Worm (Caenorhabditis elegans) whole organism, L4 larva: ENCODE data around the gene tmem-135.

Experiments
- F37D6.2 ChIP-seq: sonication (generic microtip); optimal IDR thresholded peaks from 2 replicates; lab custom pipeline; 2016; ENCODE audit warnings: mild to moderate bottlenecking, missing genetic modification characterization, missing compliant biosample characterization
- F44E2.7 ChIP-seq: fragments of 200-800 bp; sonication (Bioruptor generic); IDR thresholded peaks from 2 replicates; pipeline ENCODE4 v2.1.2; 2022; ENCODE audit warnings: missing genetic modification characterization, missing compliant biosample characterization
- T26A8.4 ChIP-seq: fragments of 200-800 bp; sonication (Bioruptor generic); IDR thresholded peaks from 2 replicates; pipeline ENCODE4 v1.3.6; 2022; ENCODE audit warnings: missing genetic modification characterization, missing compliant biosample characterization
- aha-1 ChIP-seq: fragments of 150-350 bp; peaks from one replicate; lab custom pipeline; 2014; ENCODE audit warnings: missing biosample characterization, missing genetic modification characterization
- attf-4 ChIP-seq: sonication (generic microtip); optimal IDR thresholded peaks from 3 replicates; lab custom pipeline; 2017; ENCODE audit warnings: missing biosample characterization, missing genetic modification characterization
- ceh-82 ChIP-seq: sonication (generic microtip); optimal IDR thresholded peaks from 2 replicates; lab custom pipeline; 2017; ENCODE audit warnings: missing biosample characterization, missing genetic modification characterization
- ces-1 ChIP-seq: fragments of 150-350 bp; sonication (generic microtip); optimal IDR thresholded peaks from 4 replicates; lab custom pipeline; 2014; ENCODE audit warnings: missing biosample characterization, missing genetic modification reagents, missing genetic modification characterization
- cey-2 ChIP-seq: sonication (generic microtip); optimal IDR thresholded peaks from 3 replicates; lab custom pipeline; 2017; ENCODE audit warnings: missing genetic modification characterization, mild to moderate bottlenecking, missing compliant biosample characterization, antibody characterized with exemption, borderline replicate concordance; ENCODE audit not compliant: insufficient read depth
- daf-12 ChIP-seq: fragments of 150-350 bp; optimal IDR thresholded peaks from 2 replicates; lab custom pipeline; 2014; ENCODE audit warnings: missing biosample characterization, missing genetic modification reagents, missing genetic modification characterization
- dmd-6 ChIP-seq: fragments of 200-800 bp; sonication (Bioruptor generic); IDR thresholded peaks from 2 replicates; pipeline ENCODE4 v1.3.6; 2022; ENCODE audit warnings: missing genetic modification reagents, missing genetic modification characterization, missing compliant biosample characterization
- dpl-1 ChIP-seq: fragments of 150-350 bp; optimal IDR thresholded peaks from 2 replicates; lab custom pipeline; 2014; ENCODE audit warnings: missing biosample characterization, missing genetic modification reagents, missing genetic modification characterization
- dve-1 ChIP-seq: sonication (generic microtip); optimal IDR thresholded peaks from 2 replicates; lab custom pipeline; 2017; ENCODE audit warnings: antibody characterized with exemption, mild to moderate bottlenecking, missing genetic modification characterization, missing compliant biosample characterization; ENCODE audit not compliant: insufficient read depth
- egl-27 ChIP-seq: sonication (generic microtip); optimal IDR thresholded peaks from 3 replicates; lab custom pipeline; 2017; ENCODE audit warnings: missing biosample characterization, missing genetic modification reagents, missing genetic modification characterization
- fos-1 ChIP-seq: fragments of 150-350 bp; optimal IDR thresholded peaks from 2 replicates; lab custom pipeline; 2014; ENCODE audit warnings: missing biosample characterization, missing genetic modification characterization
- hif-1 ChIP-seq, 2 experiments: sonication (generic microtip); optimal IDR thresholded peaks; 2 replicates each; lab custom pipeline; 2016 to 2017; ENCODE audit warnings: missing compliant biosample characterization in 2 of 2, missing genetic modification characterization in 2 of 2, missing genetic modification reagents in 2 of 2, missing genotype in 2 of 2, mild to moderate bottlenecking in 1 of 2
- hlh-11 ChIP-seq: fragments of 200-800 bp; sonication (Bioruptor generic); optimal IDR thresholded peaks from 2 replicates; lab custom pipeline; 2018; ENCODE audit warnings: mild to moderate bottlenecking, missing genetic modification characterization, missing compliant biosample characterization
- lin-1 ChIP-seq: fragments of 200-800 bp; sonication (Bioruptor generic); IDR thresholded peaks from 2 replicates; pipeline ENCODE4 v1.3.6; 2022; ENCODE audit warnings: missing genetic modification reagents, missing genetic modification characterization, missing compliant biosample characterization
- lin-38 ChIP-seq: fragments of 200-800 bp; sonication (Bioruptor generic); IDR thresholded peaks from 2 replicates; pipeline ENCODE4 v1.3.6; 2022; ENCODE audit warnings: missing genetic modification reagents, missing genetic modification characterization, missing compliant biosample characterization
- madf-5 ChIP-seq, 2 experiments: fragments of 200-800 bp; sonication (Bioruptor generic); IDR thresholded peaks; 2 replicates each; pipeline ENCODE4 v1.3.6; 2022; ENCODE audit warnings: missing compliant biosample characterization in 2 of 2, missing genetic modification characterization in 2 of 2
- mdt-29 ChIP-seq: fragments of 200-800 bp; sonication (Bioruptor generic); IDR thresholded peaks from 2 replicates; pipeline ENCODE4 v1.3.6; 2022; ENCODE audit warnings: missing genetic modification reagents, missing genetic modification characterization, missing compliant biosample characterization
- mxl-2 ChIP-seq: fragments of 200-800 bp; sonication (Bioruptor generic); conservative IDR thresholded peaks from 2 replicates; pipeline ENCODE4 v1.3.6; 2022; ENCODE audit warnings: missing genetic modification reagents, missing genetic modification characterization, missing compliant biosample characterization
- nhr-10 ChIP-seq: fragments of 150-350 bp; optimal IDR thresholded peaks from 2 replicates; lab custom pipeline; 2014; ENCODE audit warnings: missing biosample characterization, missing genetic modification characterization
- nhr-102 ChIP-seq: sonication (generic microtip); optimal IDR thresholded peaks from 2 replicates; lab custom pipeline; 2016; ENCODE audit warnings: mild to moderate bottlenecking, missing genetic modification characterization, moderate library complexity, missing compliant biosample characterization
- nhr-11 ChIP-seq: fragments of 150-350 bp; optimal IDR thresholded peaks from 2 replicates; lab custom pipeline; 2014; ENCODE audit warnings: missing biosample characterization, missing genetic modification characterization
- nhr-237 ChIP-seq: sonication (generic microtip); optimal IDR thresholded peaks from 2 replicates; lab custom pipeline; 2017; ENCODE audit warnings: missing biosample characterization, missing genetic modification characterization
- nhr-28 ChIP-seq: fragments of 150-350 bp; optimal IDR thresholded peaks from 2 replicates; lab custom pipeline; 2014; ENCODE audit warnings: missing biosample characterization, missing genetic modification characterization
- nhr-41 ChIP-seq: fragments of 200-800 bp; sonication (Bioruptor generic); IDR thresholded peaks from 2 replicates; pipeline ENCODE4 v1.3.6; 2022; ENCODE audit warnings: missing genetic modification reagents, missing genetic modification characterization, missing compliant biosample characterization
- nhr-42 ChIP-seq: fragments of 200-800 bp; sonication (Bioruptor generic); IDR thresholded peaks from 2 replicates; pipeline ENCODE4 v1.3.6; 2022; ENCODE audit warnings: missing genetic modification characterization, missing compliant biosample characterization
- nhr-77 ChIP-seq: fragments of 150-350 bp; optimal IDR thresholded peaks from 2 replicates; lab custom pipeline; 2014; ENCODE audit warnings: missing biosample characterization, missing genetic modification characterization
- pqm-1 ChIP-seq: sonication (generic microtip); optimal IDR thresholded peaks from 2 replicates; lab custom pipeline; 2017; ENCODE audit warnings: missing biosample characterization, missing genetic modification characterization
- saeg-2 ChIP-seq: fragments of 200-800 bp; sonication (Bioruptor generic); IDR thresholded peaks from 2 replicates; pipeline ENCODE4 v1.3.6; 2022; ENCODE audit warnings: missing genetic modification reagents, missing genetic modification characterization, missing compliant biosample characterization
- set-16 ChIP-seq: fragments of 200-800 bp; sonication (Bioruptor generic); IDR thresholded peaks from 2 replicates; pipeline ENCODE4 v1.3.6; 2022; ENCODE audit warnings: missing genetic modification reagents, missing genetic modification characterization, missing compliant biosample characterization
- skn-1 ChIP-seq: fragments of 150-350 bp; optimal IDR thresholded peaks from 2 replicates; lab custom pipeline; 2014; ENCODE audit warnings: missing biosample characterization, missing genetic modification characterization
- spr-1 ChIP-seq: sonication (generic microtip); optimal IDR thresholded peaks from 2 replicates; lab custom pipeline; 2016; ENCODE audit warnings: mild to moderate bottlenecking, missing genetic modification characterization, missing compliant biosample characterization
- unc-39 ChIP-seq: sonication (generic microtip); optimal IDR thresholded peaks from 2 replicates; lab custom pipeline; 2017; ENCODE audit warnings: missing biosample characterization, missing genetic modification characterization
- unc-62 ChIP-seq, 3 experiments: fragments of 150-350 bp in 1 of 3; sonication (generic microtip); optimal IDR thresholded peaks in 2 of 3; peaks in 1 of 3; 1 replicate in 1 of 3; 2 replicates in 2 of 3; lab custom pipeline; 2014 to 2017; ENCODE audit warnings: missing biosample characterization in 3 of 3, missing genetic modification characterization in 3 of 3, missing genetic modification reagents in 3 of 3, missing genotype in 1 of 3
- zfp-2 ChIP-seq: sonication (generic microtip); optimal IDR thresholded peaks from 2 replicates; lab custom pipeline; 2016; ENCODE audit warnings: mild to moderate bottlenecking, missing genetic modification characterization, missing compliant biosample characterization
- zip-11 ChIP-seq: fragments of 200-800 bp; sonication (Bioruptor generic); IDR thresholded peaks from 2 replicates; pipeline ENCODE4 v1.3.6; 2022; ENCODE audit warnings: missing genetic modification characterization, missing compliant biosample characterization
- ztf-7 ChIP-seq: fragments of 150-350 bp; optimal IDR thresholded peaks from 2 replicates; lab custom pipeline; 2014; ENCODE audit warnings: missing biosample characterization, missing genetic modification characterization

Gene tmem-135

ce11 chrX:4657577-4657976 is 15.9 kb upstream of the tmem-135 start:
- no peak for TF ChIP-seq nhr-10 (tag; lab: Kevin White, UChicago)

DNA sequence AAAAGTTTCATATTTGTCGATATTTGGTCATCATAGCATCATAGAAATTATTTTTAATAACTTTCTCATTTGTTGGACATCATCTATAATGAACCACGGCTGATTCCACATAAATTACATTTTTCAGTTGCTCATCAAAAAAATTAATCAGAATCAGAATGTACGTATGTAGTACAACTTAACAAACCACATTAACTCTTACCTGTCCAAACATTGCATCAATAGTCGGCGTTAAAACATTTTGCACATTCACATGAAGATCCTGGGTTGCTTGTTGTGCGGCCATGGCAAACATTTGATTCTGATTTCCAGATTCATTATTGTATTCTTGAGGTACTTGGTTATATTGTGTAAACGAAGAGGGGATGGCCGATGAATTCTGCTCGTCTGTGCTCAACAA is 15.2 kb upstream of the tmem-135 start:
- TF ChIP-seq fos-1 (tag; lab: Kevin White, UChicago) (no peak), hif-1 (tag; optimal IDR thresholded peaks at IDR 0.05; lab: Kevin White, UChicago) (no peak), ztf-7 (tag; lab: Kevin White, UChicago) (no peak), unc-62 (GFP tag; optimal IDR thresholded peaks at IDR 0.05 in 1 of 2; lab: Kevin White, UChicago) (peak in 1 of 2 experiments; percentile 44), unc-62 (tag; optimal IDR thresholded peaks at IDR 0.05; lab: Kevin White, UChicago) (no peak), ceh-82 (tag; lab: Kevin White, UChicago) (no peak), aha-1 (tag; lab: Kevin White, UChicago) (peak; percentile 38), lin-1 (GFP tag; lab: Robert Waterston, UW) (no peak)

ce11 chrX:4658706-4659105 is 14.8 kb upstream of the tmem-135 start:
- TF ChIP-seq hlh-11 (tag; lab: Kevin White, UChicago) = peak; percentile 24
- TF ChIP-seq nhr-102 = peak; percentile 24
- TF ChIP-seq mxl-2 (GFP tag; lab: Robert Waterston, UW) = no peak
- no peak for TF ChIP-seq unc-39 (tag; lab: Kevin White, UChicago)
- no peak for TF ChIP-seq set-16 (GFP tag; lab: Robert Waterston, UW)
- TF ChIP-seq zip-11 = no peak
- peak; percentile 6 for TF ChIP-seq dve-1
- TF ChIP-seq nhr-77 (tag; lab: Kevin White, UChicago) = no peak
- TF ChIP-seq T26A8.4 = no peak
- TF ChIP-seq madf-5 (GFP tag; IDR thresholded peaks at IDR 0.05; lab: Robert Waterston, UW) = no peak
- TF ChIP-seq nhr-41 (GFP tag; lab: Robert Waterston, UW) = no peak
- no peak for TF ChIP-seq F44E2.7 (GFP tag; lab: Robert Waterston, UW)
- TF ChIP-seq egl-27 = no peak
- no peak for TF ChIP-seq spr-1 (tag; lab: Kevin White, UChicago)
- TF ChIP-seq dmd-6 (GFP tag; lab: Robert Waterston, UW) = peak; percentile 37; the same call in 1 of the 2 replicates
- no peak for TF ChIP-seq saeg-2 (GFP tag; lab: Robert Waterston, UW)
- TF ChIP-seq dpl-1 (GFP tag; lab: Kevin White, UChicago) = no peak
- no peak for TF ChIP-seq attf-4
- TF ChIP-seq daf-12 (tag; lab: Kevin White, UChicago) = no peak
- no peak for TF ChIP-seq hif-1 (tag; optimal IDR thresholded peaks at IDR 0.05; lab: Kevin White, UChicago)
- TF ChIP-seq cey-2 (tag; lab: Kevin White, UChicago) = no peak
- no peak for TF ChIP-seq nhr-237 (tag; lab: Kevin White, UChicago)
- peak; percentile 4 for TF ChIP-seq pqm-1
- no peak for TF ChIP-seq lin-38
- no peak for TF ChIP-seq F37D6.2 (tag; lab: Kevin White, UChicago)
- TF ChIP-seq ces-1 (GFP tag; lab: Kevin White, UChicago) = no peak
- TF ChIP-seq nhr-11 (tag; lab: Kevin White, UChicago) = no peak
- no peak for TF ChIP-seq zfp-2 (tag; lab: Kevin White, UChicago)
- TF ChIP-seq skn-1 (tag; lab: Kevin White, UChicago) = no peak
- TF ChIP-seq nhr-28 (tag; lab: Kevin White, UChicago) = peak; percentile 96
- no peak for TF ChIP-seq mdt-29 (GFP tag; lab: Robert Waterston, UW)
- TF ChIP-seq fos-1 (tag; lab: Kevin White, UChicago) = no peak
- no peak for TF ChIP-seq nhr-42 (GFP tag; lab: Robert Waterston, UW)
